Worm (Caenorhabditis elegans): ENCODE measurements around the gene fbxa-94.

- TF ChIP-seq W03F9.2 (tag; optimal IDR thresholded peaks at IDR 0.05) (no peak), him-1 (tag; optimal IDR thresholded peaks at IDR 0.05) (no peak), dao-5 (tag; optimal IDR thresholded peaks at IDR 0.05) (no peak)
These were observed 29.5 kb downstream of the fbxa-94 start, which contains the start of gene fbxa-152 for ce11 chrV:15602253-15602652.
